Fruit fly (Drosophila melanogaster): ENCODE data around the gene ppk22.

DNA sequence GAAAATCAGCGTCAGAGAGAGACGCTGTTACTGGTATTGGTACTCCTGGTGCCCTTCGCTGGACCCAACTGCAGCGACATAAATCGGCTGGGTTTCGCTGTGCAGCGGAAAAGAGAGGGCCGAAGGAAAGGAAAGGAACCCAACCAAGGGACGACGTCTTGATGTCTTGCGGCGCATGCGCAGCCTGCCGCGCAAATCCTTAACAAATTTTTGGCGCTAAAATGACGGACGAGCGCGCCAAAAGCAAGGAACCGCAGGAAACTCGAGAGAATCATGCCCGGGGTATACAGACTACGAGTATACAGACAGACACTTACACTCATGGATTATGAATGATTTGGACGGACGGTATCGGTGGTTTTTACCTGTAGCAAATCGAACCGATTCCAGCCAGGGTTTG lies 7.4 kb upstream of the ppk22 start:
- TF ChIP-seq CG34224 (GFP tag; IDR thresholded peaks at IDR 0.05; ENCODE audit: partially characterized antibody) (no peak), cwo (GFP tag; optimal IDR thresholded peaks at IDR 0.05) (no peak), ro (GFP tag; IDR thresholded peaks at IDR 0.05) (no peak), H15 (GFP tag; IDR thresholded peaks at IDR 0.05) (0 out of 3 replicates have a peak, but pooled peaks have one; percentile 11)
